Fruit fly (Drosophila melanogaster) whole organism, embryonic: ENCODE results near the gene CG9497.
A peak's percentile ranks its signal among the peaks of the same experiment; 100 is the strongest.

ENCODE experiments used
- Abd-B ChIP-seq: fragments of 200-800 bp; sonication (Bioruptor generic); optimal IDR thresholded peaks from 2 replicates; lab custom pipeline; 2018; ENCODE audit warnings: missing biosample characterization, mild to moderate bottlenecking, missing genetic modification characterization, moderate library complexity
- Blimp-1 ChIP-seq: fragments of 200-800 bp; sonication (Bioruptor generic); optimal IDR thresholded peaks from 3 replicates; lab custom pipeline; 2018; ENCODE audit warnings: missing biosample characterization, missing genetic modification characterization, mild to moderate bottlenecking, moderate library complexity, missing genetic modification reagents
- CG10147 ChIP-seq: fragments of 200-800 bp; sonication (Bioruptor generic); optimal IDR thresholded peaks from 2 replicates; lab custom pipeline; 2019; ENCODE audit warnings: missing biosample characterization, mild to moderate bottlenecking, missing genetic modification characterization, moderate library complexity
- CG10209 ChIP-seq: fragments of 200-800 bp; sonication (Bioruptor generic); optimal IDR thresholded peaks from 3 replicates; lab custom pipeline; 2017; ENCODE audit warnings: missing biosample characterization, mild to moderate bottlenecking, missing genetic modification characterization, missing genetic modification reagents
- CG10366 ChIP-seq: fragments of 200-800 bp; sonication (Bioruptor generic); IDR thresholded peaks from 2 replicates; pipeline ENCODE4 v1.3.6; 2022; ENCODE audit warnings: missing biosample characterization, missing genetic modification characterization
- CG11456 ChIP-seq: fragments of 200-800 bp; sonication (Bioruptor generic); IDR thresholded peaks from 3 replicates; pipeline ENCODE4 v1.3.6; 2022; ENCODE audit warnings: missing biosample characterization, missing genetic modification characterization
- CG11695 ChIP-seq: fragments of 200-800 bp; sonication (Bioruptor generic); IDR thresholded peaks from 3 replicates; pipeline ENCODE4 v1.3.6; 2022; ENCODE audit warnings: missing biosample characterization, missing genetic modification characterization
- CG12155 ChIP-seq: fragments of 200-800 bp; sonication (Bioruptor generic); optimal IDR thresholded peaks from 3 replicates; lab custom pipeline; 2016; ENCODE audit warnings: missing biosample characterization, missing genetic modification characterization
- CG12299 ChIP-seq: fragments of 200-800 bp; sonication (Bioruptor generic); optimal IDR thresholded peaks from 2 replicates; lab custom pipeline; 2018; ENCODE audit warnings: missing biosample characterization, mild to moderate bottlenecking, missing genetic modification characterization
- CG1233 ChIP-seq: fragments of 200-800 bp; sonication (Bioruptor generic); optimal IDR thresholded peaks from 4 replicates; lab custom pipeline; 2018; ENCODE audit warnings: missing biosample characterization, mild to moderate bottlenecking, missing genetic modification characterization
- CG12391 ChIP-seq: fragments of 200-800 bp; sonication (Bioruptor generic); optimal IDR thresholded peaks from 3 replicates; lab custom pipeline; 2018; ENCODE audit warnings: missing biosample characterization, mild to moderate bottlenecking, missing genetic modification characterization, moderate library complexity
- CG2202 ChIP-seq: fragments of 200-800 bp; sonication (Bioruptor generic); optimal IDR thresholded peaks from 2 replicates; lab custom pipeline; 2018; ENCODE audit warnings: missing biosample characterization, mild to moderate bottlenecking, missing genetic modification characterization
- CG2889 ChIP-seq: fragments of 200-800 bp; sonication (Bioruptor generic); IDR thresholded peaks from 3 replicates; pipeline ENCODE4 v1.3.6; 2022; ENCODE audit warnings: missing biosample characterization, missing genetic modification characterization
- CG5180 ChIP-seq: fragments of 200-800 bp; sonication (Bioruptor generic); optimal IDR thresholded peaks from 3 replicates; lab custom pipeline; 2017; ENCODE audit warnings: missing biosample characterization, missing genetic modification characterization, mild to moderate bottlenecking, moderate library complexity, missing genetic modification reagents
- CG6683 ChIP-seq: fragments of 200-800 bp; sonication (Bioruptor generic); optimal IDR thresholded peaks from 2 replicates; lab custom pipeline; 2017; ENCODE audit warnings: missing biosample characterization, mild to moderate bottlenecking, missing genetic modification characterization, missing genetic modification reagents
- CG7357 ChIP-seq: fragments of 200-800 bp; sonication (Bioruptor generic); IDR thresholded peaks from 3 replicates; pipeline ENCODE4 v1.3.6; 2022; ENCODE audit warnings: missing biosample characterization, missing genetic modification characterization
- CG8765 ChIP-seq: fragments of 200-800 bp; sonication (Bioruptor generic); IDR thresholded peaks from 2 replicates; pipeline ENCODE4 v1.3.6; 2022; ENCODE audit warnings: missing biosample characterization, missing genetic modification characterization
- CG9797 ChIP-seq: fragments of 200-800 bp; sonication (Bioruptor generic); optimal IDR thresholded peaks from 3 replicates; lab custom pipeline; 2018; ENCODE audit warnings: missing biosample characterization, mild to moderate bottlenecking, missing genetic modification characterization
- CTCF ChIP-seq: fragments of 200-800 bp; sonication (Bioruptor generic); optimal IDR thresholded peaks from 2 replicates; lab custom pipeline; 2017; ENCODE audit warnings: missing biosample characterization, mild to moderate bottlenecking, missing genetic modification characterization, moderate library complexity
- D19B ChIP-seq: fragments of 200-800 bp; sonication (Bioruptor generic); optimal IDR thresholded peaks from 2 replicates; lab custom pipeline; 2017; ENCODE audit warnings: missing biosample characterization, mild to moderate bottlenecking, missing genetic modification characterization
- Dfd ChIP-seq, 2 experiments: fragments of >200 bp; optimal IDR thresholded peaks; 2 replicates each; lab custom pipeline; 2017; ENCODE audit warnings: missing biosample characterization in 2 of 2, missing genetic modification characterization in 2 of 2
- Dip3 ChIP-seq: fragments of 200-800 bp; sonication (Bioruptor generic); optimal IDR thresholded peaks from 3 replicates; lab custom pipeline; 2016; ENCODE audit warnings: missing biosample characterization, missing genetic modification characterization
- H2.0 ChIP-seq: fragments of 200-800 bp; sonication (Bioruptor generic); IDR thresholded peaks from 2 replicates; pipeline ENCODE4 v1.3.6; 2022; ENCODE audit warnings: missing biosample characterization, missing genetic modification characterization
- HLH4C ChIP-seq: fragments of 200-800 bp; sonication (Bioruptor generic); IDR thresholded peaks from 3 replicates; pipeline ENCODE4 v1.3.6; 2022; ENCODE audit warnings: missing biosample characterization, missing genetic modification characterization; ENCODE audit not compliant: partially characterized antibody
- NC2α ChIP-seq: fragments of 200-800 bp; sonication (Bioruptor generic); optimal IDR thresholded peaks from 2 replicates; lab custom pipeline; 2016; ENCODE audit warnings: missing biosample characterization, missing genetic modification characterization
- NK7.1 ChIP-seq: fragments of 200-800 bp; sonication (Bioruptor generic); optimal IDR thresholded peaks from 3 replicates; lab custom pipeline; 2016; ENCODE audit warnings: missing biosample characterization, missing genetic modification characterization
- Neu2 ChIP-seq: fragments of 200-800 bp; sonication (Bioruptor generic); optimal IDR thresholded peaks from 3 replicates; lab custom pipeline; 2016; ENCODE audit warnings: missing biosample characterization, missing genetic modification characterization, borderline replicate concordance
- NfI ChIP-seq: fragments of 200-800 bp; sonication (Bioruptor generic); optimal IDR thresholded peaks from 3 replicates; lab custom pipeline; 2018; ENCODE audit warnings: missing biosample characterization, mild to moderate bottlenecking, missing genetic modification characterization, moderate library complexity
- Opbp ChIP-seq: fragments of 200-800 bp; sonication (Bioruptor generic); IDR thresholded peaks from 3 replicates; pipeline ENCODE4 v1.3.6; 2022; ENCODE audit warnings: missing biosample characterization, missing genetic modification characterization; ENCODE audit not compliant: partially characterized antibody
- Ravus ChIP-seq: fragments of 200-800 bp; sonication (Bioruptor generic); IDR thresholded peaks from 2 replicates; pipeline ENCODE4 v1.3.6; 2022; ENCODE audit warnings: missing biosample characterization, missing genetic modification characterization
- Rx ChIP-seq: fragments of 200-800 bp; sonication (Bioruptor generic); IDR thresholded peaks from 2 replicates; pipeline ENCODE4 v1.3.6; 2022; ENCODE audit warnings: missing biosample characterization, missing genetic modification characterization
- Vsx1 ChIP-seq: fragments of 200-800 bp; sonication (Bioruptor generic); optimal IDR thresholded peaks from 2 replicates; lab custom pipeline; 2017; ENCODE audit warnings: missing biosample characterization, mild to moderate bottlenecking, missing genetic modification characterization, missing genetic modification reagents
- al ChIP-seq: fragments of 200-800 bp; sonication (Bioruptor generic); IDR thresholded peaks from 2 replicates; pipeline ENCODE4 v1.3.6; 2022; ENCODE audit warnings: missing biosample characterization, missing genetic modification characterization
- ash1 ChIP-seq: fragments of 200-800 bp; sonication (Bioruptor generic); optimal IDR thresholded peaks from 2 replicates; lab custom pipeline; 2018; ENCODE audit warnings: missing biosample characterization, mild to moderate bottlenecking, missing genetic modification characterization
- bbx ChIP-seq: fragments of 200-800 bp; sonication (Bioruptor generic); IDR thresholded peaks from 2 replicates; pipeline ENCODE4 v1.3.6; 2022; ENCODE audit warnings: missing biosample characterization, missing genetic modification characterization; ENCODE audit not compliant: partially characterized antibody
- fd3F ChIP-seq: fragments of 200-800 bp; sonication (Bioruptor generic); optimal IDR thresholded peaks from 2 replicates; lab custom pipeline; 2018; ENCODE audit warnings: missing biosample characterization, mild to moderate bottlenecking, missing genetic modification characterization, moderate library complexity
- grau ChIP-seq: fragments of 200-800 bp; optimal IDR thresholded peaks from 3 replicates; lab custom pipeline; 2019; ENCODE audit warnings: missing biosample characterization, mild to moderate bottlenecking, missing genetic modification characterization, moderate library complexity
- her ChIP-seq: fragments of 200-800 bp; sonication (Bioruptor generic); optimal IDR thresholded peaks from 2 replicates; lab custom pipeline; 2016; ENCODE audit warnings: missing biosample characterization, missing genetic modification characterization
- kni ChIP-seq: fragments of 200-800 bp; sonication (Bioruptor generic); optimal IDR thresholded peaks from 3 replicates; lab custom pipeline; 2017; ENCODE audit warnings: mild to moderate bottlenecking, missing biosample characterization, missing genetic modification reagents, missing genetic modification characterization
- mirr ChIP-seq: fragments of 200-800 bp; sonication (Bioruptor generic); optimal IDR thresholded peaks from 3 replicates; lab custom pipeline; 2018; ENCODE audit warnings: missing biosample characterization, mild to moderate bottlenecking, missing genetic modification characterization
- pb ChIP-seq: fragments of 200-800 bp; sonication (Bioruptor generic); optimal IDR thresholded peaks from 3 replicates; lab custom pipeline; 2016; ENCODE audit warnings: missing biosample characterization, missing genetic modification characterization
- peb ChIP-seq: fragments of 200-800 bp; sonication (Bioruptor generic); IDR thresholded peaks from 2 replicates; pipeline ENCODE4 v1.3.6; 2022; ENCODE audit warnings: missing biosample characterization, missing genetic modification characterization
- pnt ChIP-seq: fragments of 200-800 bp; sonication (Bioruptor generic); optimal IDR thresholded peaks from 3 replicates; lab custom pipeline; 2016; ENCODE audit warnings: missing biosample characterization, missing genetic modification characterization
- sisA ChIP-seq: fragments of 200-800 bp; sonication (Bioruptor generic); IDR thresholded peaks from 2 replicates; pipeline ENCODE4 v1.3.6; 2022; ENCODE audit warnings: missing biosample characterization, missing genetic modification characterization
- sqz ChIP-seq: fragments of 200-800 bp; sonication (Bioruptor generic); optimal IDR thresholded peaks from 3 replicates; lab custom pipeline; 2018; ENCODE audit warnings: missing biosample characterization, mild to moderate bottlenecking, missing genetic modification characterization
- sr ChIP-seq: fragments of 200-800 bp; sonication (Bioruptor generic); IDR thresholded peaks from 3 replicates; pipeline ENCODE4 v1.3.6; 2022; ENCODE audit warnings: missing biosample characterization, missing genetic modification characterization
- tio ChIP-seq: fragments of 200-800 bp; sonication (Bioruptor generic); optimal IDR thresholded peaks from 2 replicates; lab custom pipeline; 2017; ENCODE audit warnings: missing biosample characterization, missing genetic modification characterization, inconsistent platforms
- tll ChIP-seq, 2 experiments: fragments of 200-800 bp in 1 of 2; fragments of >200 bp in 1 of 2; sonication (Bioruptor generic) in 1 of 2; optimal IDR thresholded peaks; 2 replicates each; lab custom pipeline; 2017 to 2019; ENCODE audit warnings: missing biosample characterization in 2 of 2, missing genetic modification characterization in 2 of 2, mild to moderate bottlenecking in 1 of 2, moderate library complexity in 1 of 2
- ttk ChIP-seq: fragments of 200-800 bp; sonication (Bioruptor generic); IDR thresholded peaks from 2 replicates; pipeline ENCODE4 v2.1.2; 2022; ENCODE audit warnings: missing biosample characterization, missing genetic modification characterization
- vnd ChIP-seq: fragments of 200-800 bp; sonication (Bioruptor generic); IDR thresholded peaks from 3 replicates; pipeline ENCODE4 v1.3.6; 2022; ENCODE audit warnings: missing biosample characterization, missing genetic modification characterization; ENCODE audit not compliant: partially characterized antibody

CG9497 gene

dm6 chr2L:6343084-6343873, 4.9 kb downstream of the CG9497 start (continued):
- TF ChIP-seq grau (tag; lab: Kevin White, UChicago) (peak; percentile 1), Dip3 (GFP tag; lab: Kevin White, UChicago) (no peak), pb (GFP tag; lab: Kevin White, UChicago) (no peak), CG8765 (0 out of 2 replicates have a peak, but pooled peaks have one; percentile 16), NfI (no peak), al (GFP tag; lab: Robert Waterston, UW) (no peak), CG10209 (GFP tag; lab: Kevin White, UChicago) (no peak), ash1 (GFP tag; lab: Kevin White, UChicago) (no peak), tio (GFP tag; lab: Kevin White, UChicago) (no peak), fd3F (no peak), CG10147 (peak; percentile 39), D19B (GFP tag; lab: Kevin White, UChicago) (peak; percentile 15), NK7.1 (GFP tag; lab: Kevin White, UChicago) (no peak), CTCF (GFP tag; lab: Kevin White, UChicago) (peak; percentile 31), sqz (GFP tag; lab: Kevin White, UChicago) (no peak), ttk (GFP tag; lab: Robert Waterston, UW) (no peak), Vsx1 (GFP tag; lab: Kevin White, UChicago) (no peak), CG2889 (no peak), Opbp (GFP tag; lab: Robert Waterston, UW) (peak; percentile 65; the same call in 2 of the 3 replicates), vnd (GFP tag; lab: Robert Waterston, UW) (no peak), Blimp-1 (GFP tag; lab: Kevin White, UChicago) (no peak), sisA (GFP tag; lab: Robert Waterston, UW) (no peak), Rx (GFP tag; lab: Robert Waterston, UW) (no peak), Ravus (GFP tag; lab: Robert Waterston, UW) (no peak), CG11695 (GFP tag; lab: Robert Waterston, UW) (no peak), pnt (GFP tag; lab: Kevin White, UChicago) (no peak), HLH4C (no peak), her (GFP tag; lab: Kevin White, UChicago) (peak; percentile 100), NC2α (GFP tag; lab: Kevin White, UChicago) (no peak), CG12155 (no peak), CG12299 (no peak), peb (GFP tag; lab: Robert Waterston, UW) (no peak), CG7357 (GFP tag; lab: Robert Waterston, UW) (no peak), kni (GFP tag; lab: Kevin White, UChicago) (no peak), CG12391 (tag; lab: Kevin White, UChicago) (no peak), bbx (GFP tag; lab: Robert Waterston, UW) (peak; percentile 50), CG10366 (GFP tag; lab: Robert Waterston, UW) (no peak), H2.0 (GFP tag; lab: Robert Waterston, UW) (no peak), sr (GFP tag; lab: Robert Waterston, UW) (no peak), CG5180 (GFP tag; lab: Kevin White, UChicago) (no peak), CG2202 (tag; lab: Kevin White, UChicago) (no peak), Neu2 (peak; percentile 27), Abd-B (peak; percentile 30), CG6683 (GFP tag; lab: Kevin White, UChicago) (no peak), CG11456 (GFP tag; lab: Robert Waterston, UW) (no peak), CG9797 (GFP tag; lab: Kevin White, UChicago) (peak; percentile 44), mirr (GFP tag; lab: Kevin White, UChicago) (peak; percentile 100), Dfd (GFP tag; optimal IDR thresholded peaks at IDR 0.05; lab: Kevin White, UChicago) (no peak), tll (GFP tag; optimal IDR thresholded peaks at IDR 0.05; lab: Kevin White, UChicago) (no peak), CG1233 (no peak)
